Fruit fly (Drosophila melanogaster) whole organism, embryonic: ENCODE measurements around the gene Pgcl.

Experiments used
- BEAF-32 ChIP-seq: fragments of 200-800 bp; sonication (Bioruptor generic); optimal IDR thresholded peaks from 3 replicates; lab custom pipeline; 2017; ENCODE audit warnings: missing biosample characterization, missing genetic modification characterization, mild to moderate bottlenecking, moderate library complexity, missing genetic modification reagents
- CG2202 ChIP-seq: fragments of 200-800 bp; sonication (Bioruptor generic); optimal IDR thresholded peaks from 2 replicates; lab custom pipeline; 2018; ENCODE audit warnings: missing biosample characterization, mild to moderate bottlenecking, missing genetic modification characterization
- peb ChIP-seq: fragments of 200-800 bp; sonication (Bioruptor generic); IDR thresholded peaks from 2 replicates; pipeline ENCODE4 v1.3.6; 2022; ENCODE audit warnings: missing biosample characterization, missing genetic modification characterization

DNA sequence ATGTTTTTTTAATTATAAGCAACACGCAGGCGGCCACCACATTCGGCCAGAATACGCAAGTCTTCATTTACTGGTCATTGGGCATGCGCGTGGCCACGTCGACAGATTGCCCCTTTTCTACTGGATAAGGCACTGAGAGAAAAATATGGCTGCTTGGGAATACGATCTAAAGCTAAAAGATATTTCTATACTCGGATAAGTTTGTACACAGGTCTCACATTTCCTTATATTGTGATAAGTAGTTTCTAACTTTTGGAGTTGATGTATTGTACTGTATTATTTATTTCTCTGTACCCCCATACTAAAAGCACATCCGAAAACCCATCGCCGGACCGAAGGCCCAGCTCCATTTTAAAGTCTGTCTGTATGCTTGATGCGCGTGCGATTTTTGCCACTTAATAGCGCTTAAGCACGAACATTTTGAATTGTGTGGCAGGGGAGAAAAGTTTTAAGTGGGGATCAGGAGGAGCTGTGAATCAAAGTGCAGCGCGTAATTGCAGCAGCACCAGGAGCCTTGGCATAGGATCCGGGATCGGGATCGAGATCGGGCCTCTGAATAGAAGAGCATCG lies 6.8 kb upstream of the Pgcl start:
- no peak for TF ChIP-seq BEAF-32
- TF ChIP-seq CG2202 (tag; lab: Kevin White, UChicago), result no peak
- no peak for TF ChIP-seq peb (GFP tag; lab: Robert Waterston, UW)
